Fruit fly (Drosophila melanogaster) whole organism, embryonic: ENCODE data around the gene Tsf1.

Source experiments
- Antp ChIP-seq: fragments of 200-800 bp; sonication (Bioruptor generic); optimal IDR thresholded peaks from 3 replicates; lab custom pipeline; 2016; ENCODE audit warnings: missing biosample characterization, missing genetic modification characterization
- Blimp-1 ChIP-seq: fragments of 200-800 bp; sonication (Bioruptor generic); optimal IDR thresholded peaks from 3 replicates; lab custom pipeline; 2018; ENCODE audit warnings: missing biosample characterization, missing genetic modification characterization, mild to moderate bottlenecking, moderate library complexity, missing genetic modification reagents
- CG10462 ChIP-seq: fragments of 200-800 bp; sonication (Bioruptor generic); optimal IDR thresholded peaks from 2 replicates; lab custom pipeline; 2016; ENCODE audit warnings: missing biosample characterization, missing genetic modification characterization
- CG11504 ChIP-seq: fragments of 200-800 bp; sonication (Bioruptor generic); optimal IDR thresholded peaks from 3 replicates; lab custom pipeline; 2019; ENCODE audit warnings: missing biosample characterization, mild to moderate bottlenecking, missing genetic modification characterization, moderate library complexity
- CG13624 ChIP-seq: fragments of 200-800 bp; sonication (Bioruptor generic); optimal IDR thresholded peaks from 2 replicates; lab custom pipeline; 2016; ENCODE audit warnings: missing biosample characterization, missing genetic modification characterization
- CG15073 ChIP-seq: fragments of 200-800 bp; sonication (Bioruptor generic); optimal IDR thresholded peaks from 2 replicates; lab custom pipeline; 2016; ENCODE audit warnings: missing biosample characterization, missing genetic modification characterization
- CG17361 ChIP-seq: fragments of 200-800 bp; sonication (Bioruptor generic); IDR thresholded peaks from 3 replicates; pipeline ENCODE4 v1.3.6; 2022; ENCODE audit warnings: missing biosample characterization, missing genetic modification characterization
- CG18011 ChIP-seq: fragments of 200-800 bp; sonication (Bioruptor generic); optimal IDR thresholded peaks from 2 replicates; lab custom pipeline; 2017; ENCODE audit warnings: missing biosample characterization, missing genetic modification characterization, mild to moderate bottlenecking, moderate library complexity, missing genotype
- CG2120 ChIP-seq: fragments of 200-800 bp; sonication (Bioruptor generic); optimal IDR thresholded peaks from 3 replicates; lab custom pipeline; 2016; ENCODE audit warnings: missing biosample characterization, missing genetic modification characterization
- CG2129 ChIP-seq: fragments of 200-800 bp; sonication (Bioruptor generic); IDR thresholded peaks from 2 replicates; pipeline ENCODE4 v1.3.6; 2022; ENCODE audit warnings: missing biosample characterization, missing genetic modification characterization; ENCODE audit not compliant: partially characterized antibody
- CG30020 ChIP-seq: fragments of 200-800 bp; optimal IDR thresholded peaks from 2 replicates; lab custom pipeline; 2019; ENCODE audit warnings: missing biosample characterization, mild to moderate bottlenecking, missing genetic modification characterization, moderate library complexity
- CG6689 ChIP-seq: fragments of 200-800 bp; sonication (Bioruptor generic); IDR thresholded peaks from 2 replicates; pipeline ENCODE4 v1.3.6; 2022; ENCODE audit warnings: missing biosample characterization, missing genetic modification characterization
- CG6791 ChIP-seq: fragments of 200-800 bp; sonication (Bioruptor generic); IDR thresholded peaks from 3 replicates; pipeline ENCODE4 v1.3.6; 2022; ENCODE audit warnings: missing biosample characterization, missing genetic modification characterization; ENCODE audit not compliant: partially characterized antibody
- CG7839 ChIP-seq: fragments of 200-800 bp; sonication (Bioruptor generic); optimal IDR thresholded peaks from 3 replicates; lab custom pipeline; 2018; ENCODE audit warnings: missing biosample characterization, mild to moderate bottlenecking, missing genetic modification characterization, moderate library complexity
- CG8944 ChIP-seq: fragments of 200-800 bp; sonication (Bioruptor generic); optimal IDR thresholded peaks from 3 replicates; lab custom pipeline; 2016; ENCODE audit warnings: missing biosample characterization, missing genetic modification characterization
- CG9817 ChIP-seq: fragments of 200-800 bp; sonication (Bioruptor generic); optimal IDR thresholded peaks from 2 replicates; lab custom pipeline; 2018; ENCODE audit warnings: missing biosample characterization, mild to moderate bottlenecking, missing genetic modification characterization, moderate library complexity
- HLH3B ChIP-seq: fragments of 200-800 bp; sonication (Bioruptor generic); IDR thresholded peaks from 2 replicates; pipeline ENCODE4 v1.3.6; 2022; ENCODE audit warnings: missing biosample characterization, missing genetic modification characterization
- Hr3 ChIP-seq: fragments of 200-800 bp; sonication (Bioruptor generic); optimal IDR thresholded peaks from 3 replicates; lab custom pipeline; 2016; ENCODE audit warnings: missing biosample characterization, missing genetic modification characterization
- MESR4 ChIP-seq: fragments of 200-800 bp; sonication (Bioruptor generic); optimal IDR thresholded peaks from 2 replicates; lab custom pipeline; 2018; ENCODE audit warnings: missing biosample characterization, mild to moderate bottlenecking, missing genetic modification characterization, moderate library complexity
- NC2α ChIP-seq: fragments of 200-800 bp; sonication (Bioruptor generic); optimal IDR thresholded peaks from 2 replicates; lab custom pipeline; 2016; ENCODE audit warnings: missing biosample characterization, missing genetic modification characterization
- Pdp1 ChIP-seq, 2 experiments: fragments of 200-800 bp; sonication (Bioruptor generic); optimal IDR thresholded peaks; 3 replicates each; lab custom pipeline; 2016; ENCODE audit warnings: missing biosample characterization in 2 of 2, missing genetic modification characterization in 2 of 2, mild to moderate bottlenecking in 1 of 2, moderate library complexity in 1 of 2
- Xbp1 ChIP-seq: fragments of 200-800 bp; sonication (Bioruptor generic); optimal IDR thresholded peaks from 3 replicates; lab custom pipeline; 2016; ENCODE audit warnings: missing biosample characterization, mild to moderate bottlenecking, missing genetic modification characterization
- ase ChIP-seq: fragments of 200-800 bp; sonication (Bioruptor generic); IDR thresholded peaks from 3 replicates; pipeline ENCODE4 v1.3.6; 2022; ENCODE audit warnings: missing biosample characterization, missing genetic modification characterization
- bcd ChIP-seq: fragments of 200-800 bp; sonication (Bioruptor generic); optimal IDR thresholded peaks from 2 replicates; lab custom pipeline; 2017; ENCODE audit warnings: missing biosample characterization, mild to moderate bottlenecking, missing genetic modification characterization
- bsh ChIP-seq, 2 experiments: fragments of 200-800 bp; sonication (Bioruptor generic); optimal IDR thresholded peaks; 2 replicates each; lab custom pipeline; 2017 to 2018; ENCODE audit warnings: mild to moderate bottlenecking in 2 of 2, missing biosample characterization in 2 of 2, missing genetic modification characterization in 2 of 2, moderate library complexity in 1 of 2
- btn ChIP-seq: fragments of 200-800 bp; sonication (Bioruptor generic); optimal IDR thresholded peaks from 2 replicates; lab custom pipeline; 2016; ENCODE audit warnings: missing biosample characterization, missing genetic modification characterization
- ci ChIP-seq: fragments of 200-800 bp; sonication (Bioruptor generic); IDR thresholded peaks from 3 replicates; pipeline ENCODE4 v1.3.6; 2022; ENCODE audit warnings: missing biosample characterization, missing genetic modification characterization
- corto ChIP-seq: fragments of 200-800 bp; sonication (Bioruptor generic); optimal IDR thresholded peaks from 2 replicates; lab custom pipeline; 2016; ENCODE audit warnings: missing biosample characterization, mild to moderate bottlenecking, missing genetic modification characterization, moderate library complexity
- dimm ChIP-seq: fragments of 200-800 bp; sonication (Bioruptor generic); IDR thresholded peaks from 2 replicates; pipeline ENCODE4 v1.3.6; 2022; ENCODE audit warnings: missing biosample characterization, missing genetic modification characterization
- ems ChIP-seq: fragments of 200-800 bp; sonication (Bioruptor generic); optimal IDR thresholded peaks from 3 replicates; lab custom pipeline; 2016; ENCODE audit warnings: missing biosample characterization, missing genetic modification characterization
- eve ChIP-seq, 2 experiments: fragments of >200 bp; optimal IDR thresholded peaks; 2 replicates each; lab custom pipeline; 2017; ENCODE audit warnings: missing biosample characterization in 2 of 2, missing genetic modification characterization in 2 of 2
- gem ChIP-seq: fragments of 200-800 bp; sonication (Bioruptor generic); optimal IDR thresholded peaks from 2 replicates; lab custom pipeline; 2019; ENCODE audit warnings: missing biosample characterization, mild to moderate bottlenecking, missing genetic modification characterization, moderate library complexity
- hth ChIP-seq: fragments of >200 bp; optimal IDR thresholded peaks from 2 replicates; lab custom pipeline; 2017; ENCODE audit warnings: inconsistent platforms
- jigr1 ChIP-seq: fragments of 200-800 bp; sonication (Bioruptor generic); IDR thresholded peaks from 3 replicates; pipeline ENCODE4 v1.3.6; 2022; ENCODE audit warnings: missing biosample characterization, missing genetic modification characterization
- ken ChIP-seq: fragments of 200-800 bp; sonication (Bioruptor generic); IDR thresholded peaks from 3 replicates; pipeline ENCODE4 v1.3.6; 2022; ENCODE audit warnings: missing biosample characterization, missing genetic modification characterization
- knrl ChIP-seq: fragments of 200-800 bp; sonication (Bioruptor generic); IDR thresholded peaks from 3 replicates; pipeline ENCODE4 v1.3.6; 2022; ENCODE audit warnings: missing biosample characterization, missing genetic modification characterization; ENCODE audit not compliant: partially characterized antibody
- lmd ChIP-seq: fragments of 200-800 bp; sonication (Bioruptor generic); IDR thresholded peaks from 2 replicates; pipeline ENCODE4 v1.3.6; 2022; ENCODE audit warnings: missing biosample characterization, missing genetic modification characterization
- maf-S ChIP-seq: fragments of 200-800 bp; sonication (Bioruptor generic); optimal IDR thresholded peaks from 2 replicates; lab custom pipeline; 2016; ENCODE audit warnings: missing biosample characterization, missing genetic modification characterization
- nmo ChIP-seq: fragments of 200-800 bp; sonication (Bioruptor generic); optimal IDR thresholded peaks from 2 replicates; lab custom pipeline; 2018; ENCODE audit warnings: missing biosample characterization, mild to moderate bottlenecking, missing genetic modification characterization, moderate library complexity
- onecut ChIP-seq: fragments of 200-800 bp; sonication (Bioruptor generic); IDR thresholded peaks from 2 replicates; pipeline ENCODE4 v1.3.6; 2022; ENCODE audit warnings: missing biosample characterization, missing genetic modification characterization
- org-1 ChIP-seq: fragments of 200-800 bp; sonication (Bioruptor generic); optimal IDR thresholded peaks from 2 replicates; lab custom pipeline; 2017; ENCODE audit warnings: missing biosample characterization, missing genetic modification characterization
- pnt ChIP-seq: fragments of 200-800 bp; sonication (Bioruptor generic); optimal IDR thresholded peaks from 3 replicates; lab custom pipeline; 2016; ENCODE audit warnings: missing biosample characterization, missing genetic modification characterization
- psq ChIP-seq: fragments of 200-800 bp; sonication (Bioruptor generic); optimal IDR thresholded peaks from 2 replicates; lab custom pipeline; 2017; ENCODE audit warnings: missing biosample characterization, missing genetic modification characterization
- sd ChIP-seq: fragments of 200-800 bp; sonication (Bioruptor generic); optimal IDR thresholded peaks from 3 replicates; lab custom pipeline; 2018; ENCODE audit warnings: missing biosample characterization, mild to moderate bottlenecking, missing genetic modification characterization, moderate library complexity
- seq ChIP-seq: fragments of 200-800 bp; sonication (Bioruptor generic); IDR thresholded peaks from 2 replicates; pipeline ENCODE4 v1.3.6; 2022; ENCODE audit warnings: missing biosample characterization, missing genetic modification characterization
- sim ChIP-seq: fragments of 200-800 bp; sonication (Bioruptor generic); IDR thresholded peaks from 2 replicates; pipeline ENCODE4 v1.3.6; 2022; ENCODE audit warnings: missing biosample characterization, missing genetic modification characterization
- sisA ChIP-seq: fragments of 200-800 bp; sonication (Bioruptor generic); IDR thresholded peaks from 2 replicates; pipeline ENCODE4 v1.3.6; 2022; ENCODE audit warnings: missing biosample characterization, missing genetic modification characterization
- vfl ChIP-seq: fragments of 200-800 bp; sonication (Bioruptor generic); optimal IDR thresholded peaks from 2 replicates; lab custom pipeline; 2016; ENCODE audit warnings: missing biosample characterization, missing genetic modification characterization
- wek ChIP-seq: fragments of 200-800 bp; sonication (Bioruptor generic); optimal IDR thresholded peaks from 3 replicates; lab custom pipeline; 2018; ENCODE audit warnings: missing biosample characterization, mild to moderate bottlenecking, missing genetic modification characterization, moderate library complexity
- zen2 ChIP-seq: fragments of 200-800 bp; sonication (Bioruptor generic); IDR thresholded peaks from 3 replicates; pipeline ENCODE4 v1.3.6; 2022; ENCODE audit warnings: missing biosample characterization, missing genetic modification characterization; ENCODE audit not compliant: partially characterized antibody

The Tsf1 gene

dm6 chrX:18358352-18358931 lies 28.4 kb upstream of the Tsf1 start, which contains the start of gene CG6106 (continued):
- TF ChIP-seq MESR4 (GFP tag; lab: Kevin White, UChicago) (no peak), Xbp1 (GFP tag; lab: Kevin White, UChicago) (no peak), ken (0 out of 3 replicates have a peak, but pooled peaks have one; percentile 21), jigr1 (GFP tag; lab: Robert Waterston, UW) (no peak), CG15073 (GFP tag; lab: Kevin White, UChicago) (no peak), wek (GFP tag; lab: Kevin White, UChicago) (no peak), ase (GFP tag; lab: Robert Waterston, UW) (no peak), nmo (GFP tag; lab: Kevin White, UChicago) (peak; percentile 26), CG11504 (tag; lab: Kevin White, UChicago) (peak; percentile 41), maf-S (GFP tag; lab: Kevin White, UChicago) (no peak), ems (GFP tag; lab: Kevin White, UChicago) (no peak), CG18011 (GFP tag; lab: Kevin White, UChicago) (no peak), bsh (GFP tag; optimal IDR thresholded peaks at IDR 0.05; lab: Kevin White, UChicago) (no peak), eve (GFP tag; optimal IDR thresholded peaks at IDR 0.05; lab: Kevin White, UChicago) (peak in 1 of 2 experiments; percentile 57), CG6689 (GFP tag; lab: Robert Waterston, UW) (0 out of 2 replicates have a peak, but pooled peaks have one; percentile 21), CG30020 (tag; lab: Kevin White, UChicago) (no peak), ci (GFP tag; lab: Robert Waterston, UW) (0 out of 3 replicates have a peak, but pooled peaks have one; percentile 5), bcd (GFP tag; lab: Kevin White, UChicago) (peak; percentile 14), sim (no peak), seq (no peak), Antp (GFP tag; lab: Kevin White, UChicago) (no peak), CG17361 (GFP tag; lab: Robert Waterston, UW) (0 out of 3 replicates have a peak, but pooled peaks have one; percentile 32), btn (GFP tag; lab: Kevin White, UChicago) (no peak), sd (no peak), CG13624 (GFP tag; lab: Kevin White, UChicago) (no peak), knrl (no peak), dimm (GFP tag; lab: Robert Waterston, UW) (no peak), onecut (no peak), lmd (GFP tag; lab: Robert Waterston, UW) (peak; percentile 34; the same call in 1 of the 2 replicates), gem (tag; lab: Kevin White, UChicago) (peak; percentile 33), CG10462 (no peak), CG2129 (no peak), CG9817 (tag; lab: Kevin White, UChicago) (no peak), vfl (no peak), Pdp1 (GFP tag; optimal IDR thresholded peaks at IDR 0.05; lab: Kevin White, UChicago) (peak in 1 of 2 experiments; percentile 17), corto (GFP tag; lab: Kevin White, UChicago) (no peak), CG7839 (peak; percentile 45), HLH3B (GFP tag; lab: Robert Waterston, UW) (peak; percentile 34; the same call in 1 of the 2 replicates), CG8944 (GFP tag; lab: Kevin White, UChicago) (no peak), hth (lab: Kevin White, UChicago) (no peak), zen2 (GFP tag; lab: Robert Waterston, UW) (no peak), CG6791 (GFP tag; lab: Robert Waterston, UW) (no peak), NC2α (GFP tag; lab: Kevin White, UChicago) (no peak), pnt (no peak), psq (GFP tag; lab: Kevin White, UChicago) (no peak), org-1 (GFP tag; lab: Kevin White, UChicago) (no peak), Blimp-1 (peak; percentile 4), CG2120 (GFP tag; lab: Kevin White, UChicago) (no peak), Hr3 (GFP tag; lab: Kevin White, UChicago) (no peak), sisA (GFP tag; lab: Robert Waterston, UW) (peak; percentile 26; the same call in 1 of the 2 replicates)
